Fruit fly (Drosophila melanogaster) whole organism, embryonic: Measurements from ENCODE around the gene CG6168.

Source experiments
- Abd-B ChIP-seq: fragments of 200-800 bp; sonication (Bioruptor generic); optimal IDR thresholded peaks from 2 replicates; lab custom pipeline; 2018; ENCODE audit warnings: missing biosample characterization, mild to moderate bottlenecking, missing genetic modification characterization, moderate library complexity
- Asciz ChIP-seq: fragments of 200-800 bp; sonication (Bioruptor generic); optimal IDR thresholded peaks from 2 replicates; lab custom pipeline; 2017; ENCODE audit warnings: missing biosample characterization, mild to moderate bottlenecking, missing genetic modification characterization, missing genetic modification reagents
- Atf6 ChIP-seq: fragments of 200-800 bp; sonication (Bioruptor generic); IDR thresholded peaks from 2 replicates; pipeline ENCODE4 v1.3.6; 2022; ENCODE audit warnings: missing biosample characterization, missing genetic modification characterization
- Awh ChIP-seq: fragments of 200-800 bp; sonication (Bioruptor generic); IDR thresholded peaks from 2 replicates; pipeline ENCODE4, ENCODE4 v1.3.6; 2022; ENCODE audit warnings: missing biosample characterization, missing genetic modification characterization
- CG11093 ChIP-seq: fragments of 200-800 bp; sonication (Bioruptor generic); IDR thresholded peaks from 3 replicates; pipeline ENCODE4 v1.3.6; 2022; ENCODE audit warnings: missing biosample characterization, missing genetic modification characterization
- CG12236 ChIP-seq: fragments of 200-800 bp; sonication (Bioruptor generic); optimal IDR thresholded peaks from 2 replicates; lab custom pipeline; 2016; ENCODE audit warnings: missing biosample characterization, missing genetic modification characterization
- CG12744 ChIP-seq: fragments of 200-800 bp; sonication (Bioruptor generic); optimal IDR thresholded peaks from 2 replicates; lab custom pipeline; 2016; ENCODE audit warnings: missing biosample characterization, missing genetic modification characterization
- CG14050 ChIP-seq: fragments of 200-800 bp; sonication (Bioruptor generic); IDR thresholded peaks from 3 replicates; pipeline ENCODE4 v1.3.6; 2022; ENCODE audit warnings: missing biosample characterization, missing genetic modification characterization
- CG14441 ChIP-seq: fragments of 200-800 bp; sonication (Bioruptor generic); IDR thresholded peaks from 2 replicates; pipeline ENCODE4 v1.3.6; 2022; ENCODE audit warnings: missing biosample characterization, missing genetic modification characterization
- CG14965 ChIP-seq: fragments of 200-800 bp; sonication (Bioruptor generic); optimal IDR thresholded peaks from 2 replicates; lab custom pipeline; 2016; ENCODE audit warnings: missing biosample characterization, missing genetic modification characterization, borderline replicate concordance
- CG16813 ChIP-seq: fragments of 200-800 bp; sonication (Bioruptor generic); IDR thresholded peaks from 3 replicates; pipeline ENCODE4 v1.3.6; 2022; ENCODE audit warnings: missing biosample characterization, missing genetic modification characterization; ENCODE audit not compliant: partially characterized antibody
- CG16863 ChIP-seq: fragments of 200-800 bp; sonication (Bioruptor generic); optimal IDR thresholded peaks from 3 replicates; lab custom pipeline; 2016; ENCODE audit warnings: missing biosample characterization, missing genetic modification characterization
- CG2129 ChIP-seq: fragments of 200-800 bp; sonication (Bioruptor generic); IDR thresholded peaks from 2 replicates; pipeline ENCODE4 v1.3.6; 2022; ENCODE audit warnings: missing biosample characterization, missing genetic modification characterization; ENCODE audit not compliant: partially characterized antibody
- CG2875 ChIP-seq: fragments of 200-800 bp; sonication (Bioruptor generic); optimal IDR thresholded peaks from 2 replicates; lab custom pipeline; 2017; ENCODE audit warnings: missing biosample characterization, mild to moderate bottlenecking, missing genetic modification characterization, missing genetic modification reagents
- CG33557 ChIP-seq: fragments of 200-800 bp; sonication (Bioruptor generic); optimal IDR thresholded peaks from 2 replicates; lab custom pipeline; 2019; ENCODE audit warnings: missing biosample characterization, mild to moderate bottlenecking, missing genetic modification characterization, moderate library complexity
- CG34376 ChIP-seq: fragments of 200-800 bp; sonication (Bioruptor generic); optimal IDR thresholded peaks from 2 replicates; lab custom pipeline; 2018; ENCODE audit warnings: missing biosample characterization, mild to moderate bottlenecking, missing genetic modification characterization
- CG3847 ChIP-seq: fragments of 200-800 bp; sonication (Bioruptor generic); IDR thresholded peaks from 2 replicates; pipeline ENCODE4 v1.3.6; 2022; ENCODE audit warnings: missing biosample characterization, missing genetic modification characterization
- CG4617 ChIP-seq: fragments of 200-800 bp; sonication (Bioruptor generic); optimal IDR thresholded peaks from 3 replicates; lab custom pipeline; 2016; ENCODE audit warnings: missing biosample characterization, missing genetic modification characterization, borderline replicate concordance
- CG5245 ChIP-seq: fragments of 200-800 bp; sonication (Bioruptor generic); optimal IDR thresholded peaks from 3 replicates; lab custom pipeline; 2016; ENCODE audit warnings: missing biosample characterization, missing genetic modification characterization
- CG7372 ChIP-seq: fragments of 200-800 bp; sonication (Bioruptor generic); IDR thresholded peaks from 2 replicates; pipeline ENCODE4 v1.3.6; 2022; ENCODE audit warnings: missing biosample characterization, missing genetic modification characterization
- CG8924 ChIP-seq: fragments of 200-800 bp; optimal IDR thresholded peaks from 3 replicates; lab custom pipeline; 2019; ENCODE audit warnings: missing biosample characterization, mild to moderate bottlenecking, missing genetic modification characterization, moderate library complexity
- CG9797 ChIP-seq: fragments of 200-800 bp; sonication (Bioruptor generic); optimal IDR thresholded peaks from 3 replicates; lab custom pipeline; 2018; ENCODE audit warnings: missing biosample characterization, mild to moderate bottlenecking, missing genetic modification characterization
- CG9817 ChIP-seq: fragments of 200-800 bp; sonication (Bioruptor generic); optimal IDR thresholded peaks from 2 replicates; lab custom pipeline; 2018; ENCODE audit warnings: missing biosample characterization, mild to moderate bottlenecking, missing genetic modification characterization, moderate library complexity
- Ets97D ChIP-seq: fragments of 200-800 bp; sonication (Bioruptor generic); optimal IDR thresholded peaks from 3 replicates; lab custom pipeline; 2016; ENCODE audit warnings: missing biosample characterization, missing genetic modification characterization
- GATAe ChIP-seq: fragments of 200-800 bp; sonication (Bioruptor generic); conservative IDR thresholded peaks from 2 replicates; pipeline ENCODE4 v1.3.6; 2022; ENCODE audit warnings: missing biosample characterization, missing genetic modification characterization
- Max ChIP-seq: fragments of 200-800 bp; sonication (Bioruptor generic); optimal IDR thresholded peaks from 2 replicates; lab custom pipeline; 2016; ENCODE audit warnings: missing biosample characterization, mild to moderate bottlenecking, missing genetic modification characterization
- Med ChIP-seq: fragments of 200-800 bp; sonication (Bioruptor generic); peaks from one replicate; lab custom pipeline; 2016; ENCODE audit warnings: missing biosample characterization, missing genetic modification characterization, mild to moderate bottlenecking, inconsistent platforms, moderate library complexity
- Nf-YA ChIP-seq: fragments of 200-800 bp; sonication (Bioruptor generic); IDR thresholded peaks from 2 replicates; pipeline ENCODE4 v1.3.6; 2022; ENCODE audit warnings: missing biosample characterization, missing genetic modification characterization
- Nf-YC ChIP-seq: fragments of 200-800 bp; optimal IDR thresholded peaks from 3 replicates; lab custom pipeline; 2019; ENCODE audit warnings: missing biosample characterization, mild to moderate bottlenecking, missing genetic modification characterization, moderate library complexity
- Poxn ChIP-seq: fragments of 200-800 bp; sonication (Bioruptor generic); IDR thresholded peaks from 2 replicates; pipeline ENCODE4 v1.3.6; 2022; ENCODE audit warnings: missing biosample characterization, missing genetic modification characterization
- Six4 ChIP-seq: fragments of 200-800 bp; sonication (Bioruptor generic); optimal IDR thresholded peaks from 2 replicates; lab custom pipeline; 2016; ENCODE audit warnings: missing biosample characterization, missing genetic modification characterization
- Sox102F ChIP-seq: fragments of 200-800 bp; sonication (Bioruptor generic); optimal IDR thresholded peaks from 2 replicates; lab custom pipeline; 2018; ENCODE audit warnings: missing biosample characterization, mild to moderate bottlenecking, missing genetic modification characterization, moderate library complexity
- bsh ChIP-seq, 2 experiments: fragments of 200-800 bp; sonication (Bioruptor generic); optimal IDR thresholded peaks; 2 replicates each; lab custom pipeline; 2017 to 2018; ENCODE audit warnings: mild to moderate bottlenecking in 2 of 2, missing biosample characterization in 2 of 2, missing genetic modification characterization in 2 of 2, moderate library complexity in 1 of 2
- dysf ChIP-seq: fragments of 200-800 bp; sonication (Bioruptor generic); IDR thresholded peaks from 3 replicates; pipeline ENCODE4 v1.3.6; 2022; ENCODE audit warnings: missing biosample characterization, missing genetic modification characterization
- gsb-n ChIP-seq: fragments of 200-800 bp; sonication (Bioruptor generic); optimal IDR thresholded peaks from 3 replicates; lab custom pipeline; 2018; ENCODE audit warnings: missing biosample characterization, mild to moderate bottlenecking, missing genetic modification characterization
- hbn ChIP-seq: fragments of 200-800 bp; sonication (Bioruptor generic); IDR thresholded peaks from 2 replicates; pipeline ENCODE4 v1.3.6; 2022; ENCODE audit warnings: missing biosample characterization, missing genetic modification characterization; ENCODE audit not compliant: partially characterized antibody
- her ChIP-seq: fragments of 200-800 bp; sonication (Bioruptor generic); optimal IDR thresholded peaks from 2 replicates; lab custom pipeline; 2016; ENCODE audit warnings: missing biosample characterization, missing genetic modification characterization
- org-1 ChIP-seq: fragments of 200-800 bp; sonication (Bioruptor generic); optimal IDR thresholded peaks from 2 replicates; lab custom pipeline; 2017; ENCODE audit warnings: missing biosample characterization, missing genetic modification characterization
- pan ChIP-seq, 4 experiments: fragments of >200 bp in 3 of 4; fragments of 200-800 bp in 1 of 4; sonication (Bioruptor generic) in 1 of 4; optimal IDR thresholded peaks in 3 of 4; IDR thresholded peaks in 1 of 4; 2 replicates each; pipeline versions ENCODE4 v1.3.6 to Lab custom; 2017 to 2022; ENCODE audit warnings: missing biosample characterization in 2 of 4, missing genetic modification characterization in 2 of 4, mixed read lengths in 1 of 4
- phol ChIP-seq: fragments of 200-800 bp; sonication (Bioruptor generic); optimal IDR thresholded peaks from 3 replicates; lab custom pipeline; 2018; ENCODE audit warnings: missing biosample characterization, mild to moderate bottlenecking, missing genetic modification characterization, moderate library complexity
- pita ChIP-seq: fragments of 200-800 bp; sonication (Bioruptor generic); optimal IDR thresholded peaks from 2 replicates; lab custom pipeline; 2017; ENCODE audit warnings: missing biosample characterization, mild to moderate bottlenecking, missing genetic modification characterization
- prd ChIP-seq, 3 experiments: fragments of >200 bp in 2 of 3; fragments of 200-800 bp in 1 of 3; sonication (Bioruptor generic) in 1 of 3; optimal IDR thresholded peaks in 2 of 3; IDR thresholded peaks in 1 of 3; 2 replicates in 2 of 3; 3 replicates in 1 of 3; pipeline versions ENCODE4 v1.3.6 to Lab custom; 2017 to 2022; ENCODE audit warnings: missing biosample characterization in 1 of 3, missing genetic modification characterization in 1 of 3
- ranshi ChIP-seq: fragments of 200-800 bp; sonication (Bioruptor generic); IDR thresholded peaks from 2 replicates; pipeline ENCODE4 v1.3.6; 2022; ENCODE audit warnings: missing biosample characterization, missing genetic modification characterization
- repo ChIP-seq: fragments of 200-800 bp; sonication (Bioruptor generic); optimal IDR thresholded peaks from 2 replicates; lab custom pipeline; 2016; ENCODE audit warnings: missing biosample characterization, missing genetic modification characterization
- so ChIP-seq: fragments of 200-800 bp; sonication (Bioruptor generic); IDR thresholded peaks from 3 replicates; pipeline ENCODE4 v1.3.6; 2022; ENCODE audit warnings: missing biosample characterization, missing genetic modification characterization
- sob ChIP-seq: fragments of 200-800 bp; sonication (Bioruptor generic); IDR thresholded peaks from 2 replicates; pipeline ENCODE4 v1.3.6; 2022; ENCODE audit warnings: missing biosample characterization, missing genetic modification characterization
- sqz ChIP-seq: fragments of 200-800 bp; sonication (Bioruptor generic); optimal IDR thresholded peaks from 3 replicates; lab custom pipeline; 2018; ENCODE audit warnings: missing biosample characterization, mild to moderate bottlenecking, missing genetic modification characterization
- tin ChIP-seq: fragments of 200-800 bp; sonication (Bioruptor generic); optimal IDR thresholded peaks from 3 replicates; lab custom pipeline; 2016; ENCODE audit warnings: missing biosample characterization, missing genetic modification characterization
- z ChIP-seq: fragments of 200-800 bp; sonication (Bioruptor generic); IDR thresholded peaks from 3 replicates; pipeline ENCODE4 v1.3.6; 2022; ENCODE audit warnings: missing biosample characterization, missing genetic modification characterization

The CG6168 gene

dm6 chr3L:11273444-11274141 is 47.9 kb downstream of the CG6168 start (continued):
- no peak for TF ChIP-seq CG9797
- TF ChIP-seq hbn, result no peak
- peak; percentile 63 for TF ChIP-seq CG33557 (GFP tag; lab: Kevin White, UChicago)
- no peak for TF ChIP-seq CG7372 (GFP tag; lab: Robert Waterston, UW)
- TF ChIP-seq repo (GFP tag; lab: Kevin White, UChicago), result no peak
- no peak for TF ChIP-seq Poxn (GFP tag; lab: Robert Waterston, UW)
- no peak for TF ChIP-seq CG3847
- TF ChIP-seq org-1 (GFP tag; lab: Kevin White, UChicago), result no peak
- TF ChIP-seq pan (optimal IDR thresholded peaks at IDR 0.05; lab: Kevin White, UChicago), result no peak
- no peak for TF ChIP-seq pan (GFP tag; optimal IDR thresholded peaks at IDR 0.05 in 1 of 2, IDR thresholded peaks at IDR 0.05 in 1 of 2)
- no peak for TF ChIP-seq Ets97D
- peak; percentile 46 for TF ChIP-seq gsb-n
- peak; percentile 16 for TF ChIP-seq CG2875
- TF ChIP-seq Med (GFP tag; lab: Kevin White, UChicago), result no peak
- TF ChIP-seq z, result no peak
- TF ChIP-seq Max, result no peak
- no peak for TF ChIP-seq CG5245 (GFP tag; lab: Kevin White, UChicago)
- TF ChIP-seq CG8924 (tag; lab: Kevin White, UChicago), result peak; percentile 51
- no peak for TF ChIP-seq CG9817
- no peak for TF ChIP-seq ranshi
- TF ChIP-seq CG14050 (GFP tag; lab: Robert Waterston, UW), result no peak
- TF ChIP-seq CG34376 (GFP tag; lab: Kevin White, UChicago), result no peak
- no peak for TF ChIP-seq Abd-B (GFP tag; lab: Kevin White, UChicago)
- no peak for TF ChIP-seq so (GFP tag; lab: Robert Waterston, UW)
- no peak for TF ChIP-seq Nf-YC (tag; lab: Kevin White, UChicago)
- TF ChIP-seq pita, result no peak
- TF ChIP-seq tin, result no peak
- TF ChIP-seq her (GFP tag; lab: Kevin White, UChicago), result no peak
- no peak for TF ChIP-seq CG16813 (GFP tag; lab: Robert Waterston, UW)
- TF ChIP-seq Nf-YA (GFP tag; lab: Robert Waterston, UW), result no peak
- TF ChIP-seq Sox102F (GFP tag; lab: Kevin White, UChicago), result no peak
- TF ChIP-seq phol (tag; lab: Kevin White, UChicago), result no peak
- no peak for TF ChIP-seq Atf6 (GFP tag; lab: Robert Waterston, UW)
- TF ChIP-seq CG14965, result no peak
- TF ChIP-seq Asciz (GFP tag; lab: Kevin White, UChicago), result peak; percentile 69
- TF ChIP-seq CG2129 (GFP tag; lab: Robert Waterston, UW), result no peak
- no peak for TF ChIP-seq CG4617 (GFP tag; lab: Kevin White, UChicago)
- TF ChIP-seq prd (optimal IDR thresholded peaks at IDR 0.05; lab: Kevin White, UChicago), result no peak
- no peak for TF ChIP-seq prd (GFP tag; IDR thresholded peaks at IDR 0.05; lab: Robert Waterston, UW)
- no peak for TF ChIP-seq CG14441
- no peak for TF ChIP-seq GATAe (GFP tag; lab: Robert Waterston, UW)
- TF ChIP-seq CG12744 (GFP tag; lab: Kevin White, UChicago), result no peak
- peak in 1 of 2 experiments; percentile 37 for TF ChIP-seq bsh (GFP tag; optimal IDR thresholded peaks at IDR 0.05; lab: Kevin White, UChicago)
- TF ChIP-seq dysf, result no peak
- no peak for TF ChIP-seq CG16863 (GFP tag; lab: Kevin White, UChicago)
- no peak for TF ChIP-seq CG11093
- no peak for TF ChIP-seq sqz (GFP tag; lab: Kevin White, UChicago)
- peak; percentile 9 for TF ChIP-seq CG12236 (GFP tag; lab: Kevin White, UChicago)
- no peak for TF ChIP-seq Six4
- no peak for TF ChIP-seq sob (GFP tag; lab: Robert Waterston, UW)
- no peak for TF ChIP-seq Awh (GFP tag; lab: Robert Waterston, UW)
